Worm (Caenorhabditis elegans) whole organism, L1 larva: ENCODE measurements around the gene nhr-137.

ENCODE experiments used
- blmp-1 ChIP-seq: fragments of 150-350 bp; optimal IDR thresholded peaks from 2 replicates; lab custom pipeline; 2014; ENCODE audit warnings: missing biosample characterization, missing genetic modification characterization
- ceh-82 ChIP-seq, 3 experiments: fragments of 150-350 bp in 1 of 3; sonication (generic microtip) in 2 of 3; optimal IDR thresholded peaks; 2 replicates each; lab custom pipeline; 2014 to 2017; ENCODE audit warnings: missing biosample characterization in 3 of 3, missing genetic modification characterization in 3 of 3
- fkh-10 ChIP-seq: sonication (generic microtip); optimal IDR thresholded peaks from 2 replicates; lab custom pipeline; 2017; ENCODE audit warnings: missing biosample characterization, missing genetic modification reagents, missing genetic modification characterization
- lin-35 ChIP-seq, 2 experiments: fragments of 150-350 bp; optimal IDR thresholded peaks; 2 replicates each; lab custom pipeline; 2014; ENCODE audit warnings: missing biosample characterization in 2 of 2, missing genetic modification characterization in 2 of 2, missing genetic modification reagents in 2 of 2
- pag-3 ChIP-seq: sonication (generic microtip); optimal IDR thresholded peaks from 2 replicates; lab custom pipeline; 2017; ENCODE audit warnings: missing genetic modification characterization, mild to moderate bottlenecking, missing compliant biosample characterization, antibody characterized with exemption, borderline replicate concordance; ENCODE audit not compliant: insufficient read depth
- ztf-11 ChIP-seq, 2 experiments: sonication (generic microtip); optimal IDR thresholded peaks; 2 replicates each; lab custom pipeline; 2016 to 2017; ENCODE audit warnings: missing genetic modification characterization in 2 of 2, missing biosample characterization in 1 of 2, missing compliant biosample characterization in 1 of 2

DNA sequence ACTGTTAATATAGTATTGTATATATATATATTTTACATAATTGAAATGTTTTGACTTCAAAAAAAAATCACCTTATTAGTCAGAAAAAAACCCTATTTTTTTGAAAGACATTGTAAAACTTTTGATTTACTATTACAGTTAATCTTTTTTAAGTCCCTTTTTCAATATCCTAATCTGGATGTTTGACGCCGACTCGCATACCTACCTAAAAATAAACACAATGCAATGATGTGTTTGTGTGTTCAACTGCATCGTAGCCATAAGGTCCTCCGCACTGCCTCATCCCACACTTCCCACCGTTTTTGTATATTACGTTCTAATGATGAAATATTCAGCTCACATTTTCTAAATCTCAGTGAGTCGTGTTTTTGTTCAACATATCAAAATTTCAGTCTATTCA is 24.5 kb upstream of the nhr-137 start, which contains the start of gene F38B6.3:
- TF ChIP-seq fkh-10 (GFP tag; lab: Kevin White, UChicago) (no peak), blmp-1 (tag; lab: Kevin White, UChicago) (no peak), ceh-82 (tag; optimal IDR thresholded peaks at IDR 0.05; lab: Kevin White, UChicago) (no peak), ztf-11 (tag; optimal IDR thresholded peaks at IDR 0.05; lab: Kevin White, UChicago) (no peak), lin-35 (GFP tag; optimal IDR thresholded peaks at IDR 0.05; lab: Kevin White, UChicago) (no peak), pag-3 (tag; lab: Kevin White, UChicago) (no peak)
